Worm (Caenorhabditis elegans) whole organism, L3 larva: ENCODE results near the gene nhr-134.

Experiments
- ZK546.5 ChIP-seq: sonication (generic microtip); optimal IDR thresholded peaks from 2 replicates; lab custom pipeline; 2017; ENCODE audit warnings: missing biosample characterization, missing genetic modification characterization
- aly-2 ChIP-seq: fragments of 150-350 bp; optimal IDR thresholded peaks from 2 replicates; lab custom pipeline; 2014; ENCODE audit warnings: missing biosample characterization, missing genetic modification characterization
- ama-1 ChIP-seq: fragments of 150-350 bp; optimal IDR thresholded peaks from 2 replicates; lab custom pipeline; 2018
- ceh-16 ChIP-seq: sonication (generic microtip); optimal IDR thresholded peaks from 2 replicates; lab custom pipeline; 2017; ENCODE audit warnings: missing biosample characterization, missing genetic modification characterization
- ceh-82 ChIP-seq: fragments of 150-350 bp; optimal IDR thresholded peaks from 2 replicates; lab custom pipeline; 2014; ENCODE audit warnings: missing biosample characterization, missing genetic modification characterization
- ceh-9 ChIP-seq: sonication (generic microtip); optimal IDR thresholded peaks from 2 replicates; lab custom pipeline; 2018; ENCODE audit warnings: missing biosample characterization, missing genetic modification characterization
- egl-5 ChIP-seq: fragments of 150-350 bp; optimal IDR thresholded peaks from 2 replicates; lab custom pipeline; 2017; ENCODE audit warnings: missing biosample characterization, missing genetic modification reagents, missing genetic modification characterization, inconsistent platforms
- elt-1 ChIP-seq: fragments of 150-350 bp; optimal IDR thresholded peaks from 2 replicates; lab custom pipeline; 2014; ENCODE audit warnings: missing biosample characterization, missing genetic modification characterization
- elt-2 ChIP-seq: sonication (generic microtip); optimal IDR thresholded peaks from 2 replicates; lab custom pipeline; 2016; ENCODE audit warnings: missing genetic modification reagents, mild to moderate bottlenecking, missing genetic modification characterization, missing compliant biosample characterization
- eor-1 ChIP-seq, 2 experiments: fragments of 150-350 bp; optimal IDR thresholded peaks; 2 replicates each; lab custom pipeline; 2014 to 2018; ENCODE audit warnings: missing biosample characterization in 2 of 2, missing genetic modification characterization in 2 of 2
- fkh-10 ChIP-seq: sonication (generic microtip); optimal IDR thresholded peaks from 2 replicates; lab custom pipeline; 2017; ENCODE audit warnings: missing biosample characterization, missing genetic modification reagents, missing genetic modification characterization
- fos-1 ChIP-seq: fragments of 150-350 bp; optimal IDR thresholded peaks from 2 replicates; lab custom pipeline; 2014; ENCODE audit warnings: missing biosample characterization, missing genetic modification characterization
- hmg-11 ChIP-seq: sonication (generic microtip); optimal IDR thresholded peaks from 2 replicates; lab custom pipeline; 2016; ENCODE audit warnings: missing genetic modification characterization, missing compliant biosample characterization
- jun-1 ChIP-seq: fragments of 150-350 bp; optimal IDR thresholded peaks from 2 replicates; lab custom pipeline; 2014; ENCODE audit warnings: missing biosample characterization, missing genetic modification reagents, missing genetic modification characterization
- lin-15B ChIP-seq: fragments of 150-350 bp; optimal IDR thresholded peaks from 2 replicates; lab custom pipeline; 2014; ENCODE audit warnings: missing biosample characterization, missing genetic modification characterization
- lin-39 ChIP-seq: fragments of 150-350 bp; optimal IDR thresholded peaks from 2 replicates; lab custom pipeline; 2018; ENCODE audit warnings: missing biosample characterization, missing genetic modification reagents, missing genetic modification characterization
- mdl-1 ChIP-seq: fragments of 150-350 bp; optimal IDR thresholded peaks from 2 replicates; lab custom pipeline; 2014; ENCODE audit warnings: missing biosample characterization, missing genetic modification characterization
- mml-1 ChIP-seq: fragments of 150-350 bp; sonication (generic microtip); optimal IDR thresholded peaks from 3 replicates; lab custom pipeline; 2014; ENCODE audit warnings: missing biosample characterization, missing genetic modification characterization
- nfya-1 ChIP-seq: sonication (generic microtip); optimal IDR thresholded peaks from 2 replicates; lab custom pipeline; 2017; ENCODE audit warnings: missing genetic modification characterization, mild to moderate bottlenecking, missing compliant biosample characterization, antibody characterized with exemption, moderate library complexity; ENCODE audit not compliant: insufficient read depth
- nhr-11 ChIP-seq: fragments of 150-350 bp; optimal IDR thresholded peaks from 2 replicates; lab custom pipeline; 2014; ENCODE audit warnings: missing biosample characterization, missing genetic modification characterization
- nhr-12 ChIP-seq: fragments of 150-350 bp; optimal IDR thresholded peaks from 2 replicates; lab custom pipeline; 2014; ENCODE audit warnings: missing biosample characterization, missing genetic modification characterization
- nhr-23 ChIP-seq: fragments of 150-350 bp; optimal IDR thresholded peaks from 2 replicates; lab custom pipeline; 2014; ENCODE audit warnings: missing biosample characterization, missing genetic modification reagents, missing genetic modification characterization
- nhr-237 ChIP-seq: fragments of 150-350 bp; optimal IDR thresholded peaks from 2 replicates; lab custom pipeline; 2014; ENCODE audit warnings: missing biosample characterization, missing genetic modification characterization
- nhr-25 ChIP-seq: sonication (generic microtip); optimal IDR thresholded peaks from 2 replicates; lab custom pipeline; 2017; ENCODE audit warnings: missing biosample characterization, missing genetic modification characterization
- nhr-28 ChIP-seq: fragments of 150-350 bp; optimal IDR thresholded peaks from 2 replicates; lab custom pipeline; 2014; ENCODE audit warnings: missing biosample characterization, missing genetic modification characterization
- nhr-43 ChIP-seq: sonication (generic microtip); optimal IDR thresholded peaks from 2 replicates; lab custom pipeline; 2016; ENCODE audit warnings: mild to moderate bottlenecking, missing genetic modification characterization, missing compliant biosample characterization; ENCODE audit not compliant: poor library complexity, severe bottlenecking
- nhr-76 ChIP-seq: fragments of 150-350 bp; sonication (generic microtip); optimal IDR thresholded peaks from 5 replicates; lab custom pipeline; 2014; ENCODE audit warnings: missing biosample characterization, missing genetic modification characterization
- nhr-77 ChIP-seq: fragments of 150-350 bp; optimal IDR thresholded peaks from 2 replicates; lab custom pipeline; 2014; ENCODE audit warnings: missing biosample characterization, missing genetic modification characterization
- pha-4 ChIP-seq: fragments of 150-350 bp; optimal IDR thresholded peaks from 2 replicates; lab custom pipeline; 2014; ENCODE audit warnings: missing biosample characterization, missing genetic modification reagents, missing genetic modification characterization
- pqm-1 ChIP-seq: fragments of 150-350 bp; optimal IDR thresholded peaks from 2 replicates; lab custom pipeline; 2017; ENCODE audit warnings: missing biosample characterization, missing genetic modification characterization, inconsistent platforms
- sea-2 ChIP-seq: fragments of 150-350 bp; sonication (generic microtip); optimal IDR thresholded peaks from 4 replicates; lab custom pipeline; 2014; ENCODE audit warnings: missing biosample characterization, missing genetic modification reagents, missing genetic modification characterization
- skn-1 ChIP-seq: fragments of 150-350 bp; optimal IDR thresholded peaks from 2 replicates; lab custom pipeline; 2014; ENCODE audit warnings: missing biosample characterization, missing genetic modification characterization
- snpc-4 ChIP-seq: fragments of 150-350 bp; optimal IDR thresholded peaks from 2 replicates; lab custom pipeline; 2014; ENCODE audit warnings: missing biosample characterization, missing genetic modification characterization
- tbx-2 ChIP-seq: sonication (generic microtip); optimal IDR thresholded peaks from 2 replicates; lab custom pipeline; 2016; ENCODE audit warnings: mild to moderate bottlenecking, missing genetic modification characterization, missing compliant biosample characterization
- unc-39 ChIP-seq: sonication (generic microtip); optimal IDR thresholded peaks from 4 replicates; lab custom pipeline; 2017; ENCODE audit warnings: missing biosample characterization, missing genetic modification characterization
- unc-62 ChIP-seq: fragments of 150-350 bp; sonication (generic microtip); optimal IDR thresholded peaks from 4 replicates; lab custom pipeline; 2014; ENCODE audit warnings: missing biosample characterization, missing genetic modification reagents, missing genetic modification characterization
- zag-1 ChIP-seq: fragments of 150-350 bp; optimal IDR thresholded peaks from 2 replicates; lab custom pipeline; 2014; ENCODE audit warnings: missing biosample characterization, missing genetic modification characterization
- ztf-11 ChIP-seq: fragments of 150-350 bp; optimal IDR thresholded peaks from 2 replicates; lab custom pipeline; 2014; ENCODE audit warnings: missing biosample characterization, missing genetic modification characterization
- ztf-4 ChIP-seq: fragments of 150-350 bp; optimal IDR thresholded peaks from 2 replicates; lab custom pipeline; 2014; ENCODE audit warnings: missing biosample characterization, missing genetic modification characterization

Gene nhr-134

ce11 chrV:2226903-2227302 lies 4.1 kb upstream of the nhr-134 start, which contains the start of gene nhr-18:
Gene nhr-18 (plus strand): TSS chrV:2227203.
- no peak for TF ChIP-seq nhr-11 (tag; lab: Kevin White, UChicago)
- no peak for TF ChIP-seq mdl-1
- no peak for TF ChIP-seq elt-1 (tag; lab: Kevin White, UChicago)
- TF ChIP-seq nhr-23 (tag; lab: Kevin White, UChicago) = no peak
- no peak for TF ChIP-seq nhr-25 (tag; lab: Kevin White, UChicago)
- no peak for TF ChIP-seq pqm-1 (tag; lab: Kevin White, UChicago)
- no peak for TF ChIP-seq lin-39
- TF ChIP-seq unc-39 (tag; lab: Kevin White, UChicago) = no peak
- no peak for TF ChIP-seq skn-1 (tag; lab: Kevin White, UChicago)
- no peak for TF ChIP-seq ceh-16 (tag; lab: Kevin White, UChicago)
- no peak for TF ChIP-seq elt-2
- TF ChIP-seq tbx-2 = no peak
- no peak for TF ChIP-seq ceh-9 (tag; lab: Kevin White, UChicago)
- no peak for TF ChIP-seq ceh-82 (tag; lab: Kevin White, UChicago)
- no peak for TF ChIP-seq nhr-237 (tag; lab: Kevin White, UChicago)
- no peak for TF ChIP-seq lin-15B
- TF ChIP-seq ztf-4 = no peak
- no peak for TF ChIP-seq eor-1 (tag; optimal IDR thresholded peaks at IDR 0.05; lab: Kevin White, UChicago)
- TF ChIP-seq nhr-28 = no peak

DNA sequence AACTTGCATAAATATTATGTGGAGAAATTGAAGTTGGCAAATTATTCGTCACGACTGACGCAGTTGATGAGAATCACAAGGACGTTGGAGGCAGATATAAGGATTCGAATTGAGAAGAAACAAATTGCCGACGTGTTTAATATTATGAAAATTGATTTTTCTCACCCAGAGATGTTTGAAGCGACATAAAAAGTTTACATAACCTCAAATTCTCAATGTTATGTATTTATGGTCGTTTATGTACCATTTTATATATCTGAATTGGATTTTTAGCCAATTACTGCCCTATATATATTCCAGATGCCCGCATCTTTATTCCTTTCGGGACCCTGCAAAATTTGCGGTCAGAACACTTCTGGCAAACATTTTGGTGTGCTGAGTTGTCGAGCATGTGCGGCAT lies 2.2 kb upstream of the nhr-134 start, which contains the start of gene nhr-126:
Gene nhr-126 (plus strand): TSS at position 301 of the 400 bp plus-strand sequence.
- TF ChIP-seq ztf-11 (tag; lab: Kevin White, UChicago) (no peak), ceh-82 (tag; lab: Kevin White, UChicago) (no peak)

- no peak for TF ChIP-seq ama-1 (lab: Kevin White, UChicago)
- no peak for TF ChIP-seq ceh-9 (tag; lab: Kevin White, UChicago)
- no peak for TF ChIP-seq mml-1 (tag; lab: Kevin White, UChicago)
- TF ChIP-seq snpc-4 (tag; lab: Kevin White, UChicago) = no peak
- no peak for TF ChIP-seq tbx-2
- no peak for TF ChIP-seq ztf-4
- no peak for TF ChIP-seq unc-62 (GFP tag; lab: Kevin White, UChicago)
- no peak for TF ChIP-seq nhr-77 (tag; lab: Kevin White, UChicago)
- TF ChIP-seq nhr-23 (tag; lab: Kevin White, UChicago) = no peak
- no peak for TF ChIP-seq lin-15B
- TF ChIP-seq nhr-43 (tag; lab: Kevin White, UChicago) = no peak
- no peak for TF ChIP-seq pqm-1 (tag; lab: Kevin White, UChicago)
- TF ChIP-seq nhr-237 (tag; lab: Kevin White, UChicago) = no peak
- TF ChIP-seq nhr-76 (tag; lab: Kevin White, UChicago) = no peak
Observed at ce11 chrV:2233177-2233576, 2.2 kb downstream of the nhr-134 start, which contains the start of gene nhr-96. Gene nhr-96 (plus strand): TSS chrV:2233477.

DNA sequence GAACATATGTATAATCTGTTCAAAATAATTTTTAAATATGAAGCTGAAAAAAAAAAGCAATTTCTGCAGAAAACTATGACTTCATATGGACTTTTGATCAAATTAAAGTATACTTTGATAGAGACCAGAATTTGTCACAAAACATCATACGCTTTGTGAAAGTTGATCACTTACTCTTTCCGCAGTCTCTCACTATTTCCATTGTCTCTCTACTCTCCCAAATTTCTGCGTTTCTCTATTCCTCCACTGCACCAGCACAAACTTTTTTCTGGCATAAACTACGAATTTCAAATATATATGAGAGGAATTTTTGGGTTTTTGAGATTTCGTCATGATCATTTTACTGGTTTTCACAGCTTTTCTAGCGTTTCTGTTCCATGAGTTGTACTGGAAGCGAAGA lies 4.8 kb downstream of the nhr-134 start, which contains the start of gene cyp-33C4:
Gene cyp-33C4 (plus strand): TSS at position 293 of the 400 bp plus-strand sequence.
- TF ChIP-seq nhr-23 (tag; lab: Kevin White, UChicago) = no peak
- TF ChIP-seq skn-1 (tag; lab: Kevin White, UChicago) = no peak
- peak; percentile 39 for TF ChIP-seq pha-4 (tag; lab: Kevin White, UChicago)
- no peak for TF ChIP-seq fkh-10 (GFP tag; lab: Kevin White, UChicago)
- TF ChIP-seq sea-2 (GFP tag; lab: Kevin White, UChicago) = no peak
- peak; percentile 63 for TF ChIP-seq pqm-1 (tag; lab: Kevin White, UChicago)
- no peak for TF ChIP-seq nhr-12 (tag; lab: Kevin White, UChicago)
- no peak for TF ChIP-seq ceh-16 (tag; lab: Kevin White, UChicago)
- TF ChIP-seq lin-15B = no peak
- no peak for TF ChIP-seq ZK546.5 (tag; lab: Kevin White, UChicago)
- peak; percentile 25 for TF ChIP-seq jun-1 (tag; lab: Kevin White, UChicago)
- TF ChIP-seq nhr-76 (tag; lab: Kevin White, UChicago) = no peak
- TF ChIP-seq ztf-11 (tag; lab: Kevin White, UChicago) = no peak
- TF ChIP-seq nhr-25 (tag; lab: Kevin White, UChicago) = no peak
- TF ChIP-seq nhr-28 = no peak
- peak; percentile 47 for TF ChIP-seq hmg-11 (tag; lab: Kevin White, UChicago)
- TF ChIP-seq nhr-43 (tag; lab: Kevin White, UChicago) = no peak
- no peak for TF ChIP-seq fos-1
- TF ChIP-seq aly-2 = no peak
- peak; percentile 38 for TF ChIP-seq nfya-1
- TF ChIP-seq elt-2 = peak; percentile 43
- no peak for TF ChIP-seq unc-39 (tag; lab: Kevin White, UChicago)
- TF ChIP-seq egl-5 (tag; lab: Kevin White, UChicago) = no peak
- no peak for TF ChIP-seq zag-1 (tag; lab: Kevin White, UChicago)
